Fruit fly (Drosophila melanogaster): ENCODE data around the gene Cog4.

The Cog4 gene

dm6 chr2L:10466865-10467270, 21.6 kb downstream of the Cog4 start (continued):
- TF ChIP-seq Hey (tag; optimal IDR thresholded peaks at IDR 0.05): no peak
- peak; percentile 44 for TF ChIP-seq mam (GFP tag; optimal IDR thresholded peaks at IDR 0.05)
- peak; percentile 53 for TF ChIP-seq pum (GFP tag; optimal IDR thresholded peaks at IDR 0.05)
- TF ChIP-seq Deaf1 (tag; optimal IDR thresholded peaks at IDR 0.05): no peak
- TF ChIP-seq CG8281 (tag; optimal IDR thresholded peaks at IDR 0.05): peak; percentile 23
- TF ChIP-seq corto (GFP tag; optimal IDR thresholded peaks at IDR 0.05): no peak
- TF ChIP-seq insv (GFP tag; optimal IDR thresholded peaks at IDR 0.05): no peak
- TF ChIP-seq gro (GFP tag; optimal IDR thresholded peaks at IDR 0.05): no peak
- TF ChIP-seq CG17385 (GFP tag; optimal IDR thresholded peaks at IDR 0.05): peak; percentile 42
- peak; percentile 14; the same call in 1 of the 2 replicates for TF ChIP-seq NFAT (GFP tag; IDR thresholded peaks at IDR 0.05)
- peak; percentile 84 for TF ChIP-seq CG6689 (GFP tag; IDR thresholded peaks at IDR 0.05)
- peak; percentile 17 for TF ChIP-seq CG2202 (tag; optimal IDR thresholded peaks at IDR 0.05)
- TF ChIP-seq ham (GFP tag; IDR thresholded peaks at IDR 0.05): no peak
- TF ChIP-seq CG11398 (GFP tag; optimal IDR thresholded peaks at IDR 0.05): peak; percentile 21
- peak; percentile 27 for TF ChIP-seq bab2 (GFP tag; optimal IDR thresholded peaks at IDR 0.05)
- TF ChIP-seq CG4404 (GFP tag; IDR thresholded peaks at IDR 0.05): peak; percentile 58; the same call in 1 of the 2 replicates
- no peak for TF ChIP-seq CG12769 (tag; optimal IDR thresholded peaks at IDR 0.05)
- TF ChIP-seq CG4730 (GFP tag; IDR thresholded peaks at IDR 0.05): no peak
- no peak for TF ChIP-seq Hmx (GFP tag; optimal IDR thresholded peaks at IDR 0.05)
- no peak for TF ChIP-seq dimm (GFP tag; IDR thresholded peaks at IDR 0.05)
- no peak for TF ChIP-seq CG12236 (GFP tag; optimal IDR thresholded peaks at IDR 0.05)
- peak; percentile 17 for TF ChIP-seq twi (tag; optimal IDR thresholded peaks at IDR 0.05)
- TF ChIP-seq CG14014 (GFP tag; IDR thresholded peaks at IDR 0.05): no peak
- TF ChIP-seq CG1832 (GFP tag; optimal IDR thresholded peaks at IDR 0.05): no peak
- TF ChIP-seq dm (GFP tag; optimal IDR thresholded peaks at IDR 0.05): no peak
- TF ChIP-seq CG7987 (GFP tag; optimal IDR thresholded peaks at IDR 0.05): no peak
- no peak for TF ChIP-seq hbn (GFP tag; IDR thresholded peaks at IDR 0.05; ENCODE audit: partially characterized antibody)
- TF ChIP-seq Six4 (GFP tag; optimal IDR thresholded peaks at IDR 0.05): peak; percentile 60
- TF ChIP-seq CG9932 (GFP tag; IDR thresholded peaks at IDR 0.05): no peak
- TF ChIP-seq Xbp1 (GFP tag; optimal IDR thresholded peaks at IDR 0.05): peak; percentile 60
- TF ChIP-seq CG6854 (GFP tag; optimal IDR thresholded peaks at IDR 0.05): no peak
- no peak for TF ChIP-seq Kr (GFP tag; optimal IDR thresholded peaks at IDR 0.05)
- TF ChIP-seq crp (GFP tag; optimal IDR thresholded peaks at IDR 0.05): peak in 1 of 2 experiments; percentile 8
- TF ChIP-seq scrt (GFP tag; optimal IDR thresholded peaks at IDR 0.05): no peak
- TF ChIP-seq Opbp (GFP tag; IDR thresholded peaks at IDR 0.05; ENCODE audit: partially characterized antibody): no peak
- TF ChIP-seq wek (GFP tag; optimal IDR thresholded peaks at IDR 0.05): no peak
- no peak; the same call in none of the 2 replicates for TF ChIP-seq stc (GFP tag; IDR thresholded peaks at IDR 0.05)
- TF ChIP-seq btn (GFP tag; optimal IDR thresholded peaks at IDR 0.05): peak; percentile 44
- TF ChIP-seq CG10267 (tag; optimal IDR thresholded peaks at IDR 0.05): peak; percentile 58
- peak; percentile 14 for TF ChIP-seq CG4854 (GFP tag; optimal IDR thresholded peaks at IDR 0.05)
- TF ChIP-seq chn (GFP tag; optimal IDR thresholded peaks at IDR 0.05): peak; percentile 42
- peak; percentile 69 for TF ChIP-seq CG7556 (GFP tag; optimal IDR thresholded peaks at IDR 0.05)
- TF ChIP-seq sens-2 (GFP tag; IDR thresholded peaks at IDR 0.05): no peak
- TF ChIP-seq CG7745 (tag; optimal IDR thresholded peaks at IDR 0.05): no peak
- TF ChIP-seq CG9215 (GFP tag; IDR thresholded peaks at IDR 0.05): no peak
- peak; percentile 36 for TF ChIP-seq CG1233 (GFP tag; optimal IDR thresholded peaks at IDR 0.05)
- TF ChIP-seq Abd-B (GFP tag; optimal IDR thresholded peaks at IDR 0.05): peak; percentile 47
- TF ChIP-seq CG17186 (GFP tag; optimal IDR thresholded peaks at IDR 0.05): no peak
- no peak for TF ChIP-seq cas (GFP tag; IDR thresholded peaks at IDR 0.05)
- no peak for TF ChIP-seq chm (GFP tag; IDR thresholded peaks at IDR 0.05)
- peak; percentile 1 for TF ChIP-seq pb (GFP tag; optimal IDR thresholded peaks at IDR 0.05)

Data from whole organism, embryonic.